Worm (Caenorhabditis elegans) whole organism, L4 larva: ENCODE measurements around the gene F07A11.4.

Experiments
- F26F4.8 ChIP-seq: fragments of 200-800 bp; sonication (Bioruptor generic); conservative IDR thresholded peaks from 2 replicates; pipeline ENCODE4 v1.3.6; 2022; ENCODE audit warnings: missing genetic modification characterization, missing compliant biosample characterization
- F49E8.2 ChIP-seq: sonication (generic microtip); optimal IDR thresholded peaks from 2 replicates; lab custom pipeline; 2016; ENCODE audit warnings: missing compliant biosample characterization, mild to moderate bottlenecking, missing genetic modification characterization, borderline replicate concordance
- aha-1 ChIP-seq: fragments of 150-350 bp; peaks from one replicate; lab custom pipeline; 2014; ENCODE audit warnings: missing biosample characterization, missing genetic modification characterization
- ama-1 ChIP-seq: fragments of 150-350 bp; optimal IDR thresholded peaks from 2 replicates; lab custom pipeline; 2014; ENCODE audit warnings: inconsistent platforms, mixed read lengths
- attf-4 ChIP-seq: sonication (generic microtip); optimal IDR thresholded peaks from 3 replicates; lab custom pipeline; 2017; ENCODE audit warnings: missing biosample characterization, missing genetic modification characterization
- daf-12 ChIP-seq: fragments of 150-350 bp; optimal IDR thresholded peaks from 2 replicates; lab custom pipeline; 2014; ENCODE audit warnings: missing biosample characterization, missing genetic modification reagents, missing genetic modification characterization
- daf-16 ChIP-seq, 3 experiments: sonication (generic microtip); optimal IDR thresholded peaks; 2 replicates each; lab custom pipeline; 2016 to 2017; ENCODE audit warnings: missing genetic modification characterization in 3 of 3, missing genetic modification reagents in 3 of 3, mild to moderate bottlenecking in 2 of 3, missing compliant biosample characterization in 2 of 3, missing biosample characterization in 1 of 3, moderate library complexity in 1 of 3
- daf-19 ChIP-seq: fragments of 200-800 bp; sonication (Bioruptor generic); conservative IDR thresholded peaks from 2 replicates; pipeline ENCODE4 v1.3.6; 2022; ENCODE audit warnings: missing genetic modification characterization, missing compliant biosample characterization
- daf-8 ChIP-seq: fragments of 200-800 bp; sonication (Bioruptor generic); IDR thresholded peaks from 2 replicates; pipeline ENCODE4 v1.3.6; 2022; ENCODE audit warnings: missing genetic modification characterization, missing compliant biosample characterization
- dmd-6 ChIP-seq: fragments of 200-800 bp; sonication (Bioruptor generic); IDR thresholded peaks from 2 replicates; pipeline ENCODE4 v1.3.6; 2022; ENCODE audit warnings: missing genetic modification reagents, missing genetic modification characterization, missing compliant biosample characterization
- dpl-1 ChIP-seq: fragments of 150-350 bp; optimal IDR thresholded peaks from 2 replicates; lab custom pipeline; 2014; ENCODE audit warnings: missing biosample characterization, missing genetic modification reagents, missing genetic modification characterization
- dve-1 ChIP-seq: sonication (generic microtip); optimal IDR thresholded peaks from 2 replicates; lab custom pipeline; 2017; ENCODE audit warnings: antibody characterized with exemption, mild to moderate bottlenecking, missing genetic modification characterization, missing compliant biosample characterization; ENCODE audit not compliant: insufficient read depth
- fos-1 ChIP-seq: fragments of 150-350 bp; optimal IDR thresholded peaks from 2 replicates; lab custom pipeline; 2014; ENCODE audit warnings: missing biosample characterization, missing genetic modification characterization
- hlh-11 ChIP-seq: fragments of 200-800 bp; sonication (Bioruptor generic); optimal IDR thresholded peaks from 2 replicates; lab custom pipeline; 2018; ENCODE audit warnings: mild to moderate bottlenecking, missing genetic modification characterization, missing compliant biosample characterization
- hlh-30 ChIP-seq: sonication (generic microtip); optimal IDR thresholded peaks from 2 replicates; lab custom pipeline; 2017; ENCODE audit warnings: antibody characterized with exemption, mild to moderate bottlenecking, missing genetic modification characterization, missing compliant biosample characterization; ENCODE audit not compliant: insufficient read depth
- jun-1 ChIP-seq: fragments of 150-350 bp; optimal IDR thresholded peaks from 2 replicates; lab custom pipeline; 2014; ENCODE audit warnings: missing biosample characterization, missing genetic modification reagents, missing genetic modification characterization
- lim-7 ChIP-seq: fragments of 200-800 bp; sonication (Bioruptor generic); IDR thresholded peaks from 2 replicates; pipeline ENCODE4 v1.3.6; 2022; ENCODE audit warnings: missing genetic modification characterization, missing compliant biosample characterization
- lin-1 ChIP-seq: fragments of 200-800 bp; sonication (Bioruptor generic); IDR thresholded peaks from 2 replicates; pipeline ENCODE4 v1.3.6; 2022; ENCODE audit warnings: missing genetic modification reagents, missing genetic modification characterization, missing compliant biosample characterization
- lin-38 ChIP-seq: fragments of 200-800 bp; sonication (Bioruptor generic); IDR thresholded peaks from 2 replicates; pipeline ENCODE4 v1.3.6; 2022; ENCODE audit warnings: missing genetic modification reagents, missing genetic modification characterization, missing compliant biosample characterization
- lsy-2 ChIP-seq, 2 experiments: fragments of 150-350 bp in 1 of 2; sonication (generic microtip) in 1 of 2; optimal IDR thresholded peaks; 2 replicates each; lab custom pipeline; 2014 to 2017; ENCODE audit warnings: missing biosample characterization in 2 of 2, missing genetic modification characterization in 2 of 2
- madf-5 ChIP-seq, 2 experiments: fragments of 200-800 bp; sonication (Bioruptor generic); IDR thresholded peaks; 2 replicates each; pipeline ENCODE4 v1.3.6; 2022; ENCODE audit warnings: missing compliant biosample characterization in 2 of 2, missing genetic modification characterization in 2 of 2
- mdl-1 ChIP-seq, 2 experiments: fragments of 150-350 bp in 1 of 2; sonication (generic microtip) in 1 of 2; optimal IDR thresholded peaks; 2 replicates each; lab custom pipeline; 2014 to 2017; ENCODE audit warnings: missing biosample characterization in 2 of 2, missing genetic modification characterization in 2 of 2
- mep-1 ChIP-seq: fragments of 150-350 bp; sonication (generic microtip); optimal IDR thresholded peaks from 3 replicates; lab custom pipeline; 2014; ENCODE audit warnings: missing biosample characterization, missing genetic modification characterization
- mes-2 ChIP-seq: sonication (generic microtip); optimal IDR thresholded peaks from 2 replicates; lab custom pipeline; 2016; ENCODE audit warnings: missing genotype, mild to moderate bottlenecking, missing genetic modification characterization, missing compliant biosample characterization; ENCODE audit not compliant: poor library complexity, severe bottlenecking
- mxl-3 ChIP-seq: fragments of 200-800 bp; sonication (Bioruptor generic); optimal IDR thresholded peaks from 2 replicates; lab custom pipeline; 2018; ENCODE audit warnings: mild to moderate bottlenecking, missing genetic modification characterization, missing compliant biosample characterization
- nhr-10 ChIP-seq: fragments of 150-350 bp; optimal IDR thresholded peaks from 2 replicates; lab custom pipeline; 2014; ENCODE audit warnings: missing biosample characterization, missing genetic modification characterization
- nhr-11 ChIP-seq: fragments of 150-350 bp; optimal IDR thresholded peaks from 2 replicates; lab custom pipeline; 2014; ENCODE audit warnings: missing biosample characterization, missing genetic modification characterization
- nhr-111 ChIP-seq: fragments of 200-800 bp; sonication (Bioruptor generic); optimal IDR thresholded peaks from 2 replicates; lab custom pipeline; 2018; ENCODE audit warnings: mild to moderate bottlenecking, missing genetic modification characterization, missing compliant biosample characterization
- nhr-25 ChIP-seq: sonication (generic microtip); optimal IDR thresholded peaks from 2 replicates; lab custom pipeline; 2017; ENCODE audit warnings: missing genetic modification characterization, mild to moderate bottlenecking, missing compliant biosample characterization, antibody characterized with exemption, moderate library complexity, borderline replicate concordance; ENCODE audit not compliant: insufficient read depth
- nhr-28 ChIP-seq: fragments of 150-350 bp; optimal IDR thresholded peaks from 2 replicates; lab custom pipeline; 2014; ENCODE audit warnings: missing biosample characterization, missing genetic modification characterization
- nhr-48 ChIP-seq: sonication (generic microtip); optimal IDR thresholded peaks from 2 replicates; lab custom pipeline; 2016; ENCODE audit warnings: mild to moderate bottlenecking, missing genetic modification characterization, missing compliant biosample characterization
- nhr-6 ChIP-seq: fragments of 150-350 bp; optimal IDR thresholded peaks from 2 replicates; lab custom pipeline; 2014; ENCODE audit warnings: missing biosample characterization, missing genetic modification characterization
- nhr-77 ChIP-seq: fragments of 150-350 bp; optimal IDR thresholded peaks from 2 replicates; lab custom pipeline; 2014; ENCODE audit warnings: missing biosample characterization, missing genetic modification characterization
- pha-4 ChIP-seq, 2 experiments: fragments of 150-350 bp in 1 of 2; fragments of 200-800 bp in 1 of 2; sonication (Bioruptor generic) in 1 of 2; IDR thresholded peaks in 1 of 2; optimal IDR thresholded peaks in 1 of 2; 2 replicates each; pipeline versions ENCODE4 v1.3.6 to Lab custom; 2014 to 2022; ENCODE audit warnings: missing genetic modification characterization in 2 of 2, missing genetic modification reagents in 2 of 2, missing biosample characterization in 1 of 2, missing compliant biosample characterization in 1 of 2
- pqm-1 ChIP-seq: sonication (generic microtip); optimal IDR thresholded peaks from 2 replicates; lab custom pipeline; 2017; ENCODE audit warnings: missing biosample characterization, missing genetic modification characterization
- set-16 ChIP-seq: fragments of 200-800 bp; sonication (Bioruptor generic); IDR thresholded peaks from 2 replicates; pipeline ENCODE4 v1.3.6; 2022; ENCODE audit warnings: missing genetic modification reagents, missing genetic modification characterization, missing compliant biosample characterization
- skn-1 ChIP-seq: fragments of 150-350 bp; optimal IDR thresholded peaks from 2 replicates; lab custom pipeline; 2014; ENCODE audit warnings: missing biosample characterization, missing genetic modification characterization
- snpc-4 ChIP-seq: fragments of 150-350 bp; optimal IDR thresholded peaks from 2 replicates; lab custom pipeline; 2014; ENCODE audit warnings: missing biosample characterization, missing genetic modification characterization
- spr-3 ChIP-seq: fragments of 200-800 bp; sonication (Bioruptor generic); optimal IDR thresholded peaks from 2 replicates; lab custom pipeline; 2018; ENCODE audit warnings: mild to moderate bottlenecking, missing genetic modification characterization, missing compliant biosample characterization
- tag-97 ChIP-seq: fragments of 200-800 bp; sonication (Bioruptor generic); IDR thresholded peaks from 2 replicates; pipeline ENCODE4 v1.3.6; 2022; ENCODE audit warnings: missing genetic modification characterization, missing compliant biosample characterization
- tra-1 ChIP-seq: fragments of 200-800 bp; sonication (Bioruptor generic); IDR thresholded peaks from 2 replicates; pipeline ENCODE4 v1.3.6; 2022; ENCODE audit warnings: missing genetic modification reagents, missing genetic modification characterization, missing compliant biosample characterization
- unc-130 ChIP-seq: sonication (generic microtip); optimal IDR thresholded peaks from 2 replicates; lab custom pipeline; 2016; ENCODE audit warnings: missing genetic modification reagents, missing genetic modification characterization, missing compliant biosample characterization
- unc-62 ChIP-seq, 3 experiments: fragments of 150-350 bp in 1 of 3; sonication (generic microtip); optimal IDR thresholded peaks in 2 of 3; peaks in 1 of 3; 1 replicate in 1 of 3; 2 replicates in 2 of 3; lab custom pipeline; 2014 to 2017; ENCODE audit warnings: missing biosample characterization in 3 of 3, missing genetic modification characterization in 3 of 3, missing genetic modification reagents in 3 of 3, missing genotype in 1 of 3
- zag-1 ChIP-seq: fragments of 150-350 bp; optimal IDR thresholded peaks from 2 replicates; lab custom pipeline; 2014; ENCODE audit warnings: missing biosample characterization, missing genetic modification characterization
- zfp-3 ChIP-seq: fragments of 200-800 bp; sonication (Bioruptor generic); conservative IDR thresholded peaks from 2 replicates; pipeline ENCODE4 v1.3.6; 2022; ENCODE audit warnings: missing genetic modification reagents, missing genetic modification characterization, missing compliant biosample characterization
- ztf-11 ChIP-seq: fragments of 150-350 bp; optimal IDR thresholded peaks from 2 replicates; lab custom pipeline; 2014; ENCODE audit warnings: missing biosample characterization, missing genetic modification characterization
- ztf-7 ChIP-seq: fragments of 150-350 bp; optimal IDR thresholded peaks from 2 replicates; lab custom pipeline; 2014; ENCODE audit warnings: missing biosample characterization, missing genetic modification characterization

Gene F07A11.4

DNA sequence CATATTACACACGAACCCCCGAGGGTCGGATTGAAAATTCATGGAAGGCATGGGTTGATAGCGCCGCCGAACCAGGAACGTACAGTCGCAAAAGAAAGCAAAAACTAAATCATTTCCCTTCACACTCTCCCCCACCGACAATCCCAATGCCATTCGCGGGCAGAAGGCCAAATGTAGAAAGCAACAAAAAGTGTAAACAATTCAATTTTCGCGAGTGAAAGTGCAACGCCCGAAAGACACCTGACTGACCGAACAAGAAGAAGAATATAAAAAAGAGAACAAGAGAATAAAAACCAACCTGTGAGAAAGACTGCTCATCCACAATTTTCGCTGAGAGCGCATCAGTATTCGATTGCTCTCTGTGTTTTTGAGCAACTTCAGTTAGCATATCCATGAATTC is 16.9 kb downstream of the F07A11.4 start (continued):
- TF ChIP-seq mdl-1 (tag; optimal IDR thresholded peaks at IDR 0.05; lab: Kevin White, UChicago) (peak in 1 of 2 experiments; percentile 40), spr-3 (GFP tag; lab: Kevin White, UChicago) (no peak), nhr-77 (peak; percentile 42), hlh-30 (peak; percentile 78)

ce11 chrII:11619171-11619570 is 18.4 kb downstream of the F07A11.4 start:
- TF ChIP-seq hlh-11 (tag; lab: Kevin White, UChicago) (peak; percentile 71), mep-1 (tag; lab: Kevin White, UChicago) (peak; percentile 72), daf-12 (tag; lab: Kevin White, UChicago) (peak; percentile 22), mdl-1 (tag; optimal IDR thresholded peaks at IDR 0.05; lab: Kevin White, UChicago) (peak in 1 of 2 experiments; percentile 73), lin-1 (GFP tag; lab: Robert Waterston, UW) (peak; percentile 18; the same call in 1 of the 2 replicates), unc-130 (GFP tag; lab: Kevin White, UChicago) (no peak), ztf-7 (tag; lab: Kevin White, UChicago) (no peak), F49E8.2 (tag; lab: Kevin White, UChicago) (no peak), zfp-3 (GFP tag; lab: Robert Waterston, UW) (no peak), hlh-30 (peak; percentile 67), unc-62 (GFP tag; optimal IDR thresholded peaks at IDR 0.05 in 1 of 2; lab: Kevin White, UChicago) (peak in 1 of 2 experiments; percentile 57), unc-62 (tag; optimal IDR thresholded peaks at IDR 0.05; lab: Kevin White, UChicago) (peak; percentile 28), attf-4 (tag; lab: Kevin White, UChicago) (no peak), dpl-1 (GFP tag; lab: Kevin White, UChicago) (peak; percentile 29), lim-7 (no peak), nhr-48 (tag; lab: Kevin White, UChicago) (peak; percentile 82), skn-1 (tag; lab: Kevin White, UChicago) (no peak), mes-2 (peak; percentile 55), F26F4.8 (GFP tag; lab: Robert Waterston, UW) (no peak), dve-1 (tag; lab: Kevin White, UChicago) (peak; percentile 68), lsy-2 (tag; optimal IDR thresholded peaks at IDR 0.05; lab: Kevin White, UChicago) (peak; percentile 48 to 64), ztf-11 (tag; lab: Kevin White, UChicago) (no peak), nhr-25 (peak; percentile 40), nhr-111 (GFP tag; lab: Kevin White, UChicago) (no peak), ama-1 (peak; percentile 72), tra-1 (GFP tag; lab: Robert Waterston, UW) (peak; percentile 55; the same call in 1 of the 2 replicates), snpc-4 (no peak), lin-38 (GFP tag; lab: Robert Waterston, UW) (peak; percentile 23; the same call in 1 of the 2 replicates), nhr-77 (peak; percentile 45), dmd-6 (GFP tag; lab: Robert Waterston, UW) (peak; percentile 85), pqm-1 (tag; lab: Kevin White, UChicago) (peak; percentile 87), jun-1 (tag; lab: Kevin White, UChicago) (peak; percentile 20), nhr-28 (tag; lab: Kevin White, UChicago) (peak; percentile 94), fos-1 (tag; lab: Kevin White, UChicago) (no peak), aha-1 (tag; lab: Kevin White, UChicago) (no peak), nhr-11 (tag; lab: Kevin White, UChicago) (peak; percentile 28), pha-4 (GFP tag; IDR thresholded peaks at IDR 0.05; lab: Robert Waterston, UW) (no peak), pha-4 (tag; optimal IDR thresholded peaks at IDR 0.05; lab: Kevin White, UChicago) (peak; percentile 57), set-16 (GFP tag; lab: Robert Waterston, UW) (no peak), daf-8 (GFP tag; lab: Robert Waterston, UW) (no peak), mxl-3 (GFP tag; lab: Kevin White, UChicago) (peak; percentile 29), daf-16 (GFP tag; optimal IDR thresholded peaks at IDR 0.05; lab: Kevin White, UChicago) (no peak), daf-16 (tag; optimal IDR thresholded peaks at IDR 0.05; lab: Kevin White, UChicago) (peak; percentile 53), daf-19 (no peak), zag-1 (tag; lab: Kevin White, UChicago) (no peak), madf-5 (GFP tag; IDR thresholded peaks at IDR 0.05; lab: Robert Waterston, UW) (no peak), nhr-6 (tag; lab: Kevin White, UChicago) (peak; percentile 45), nhr-10 (tag; lab: Kevin White, UChicago) (peak; percentile 78), tag-97 (GFP tag; lab: Robert Waterston, UW) (no peak)
